Worm (Caenorhabditis elegans) whole organism, L3 larva: ENCODE results near the gene ZC443.2.

ENCODE experiments used
- nhr-12 ChIP-seq: fragments of 150-350 bp; optimal IDR thresholded peaks from 2 replicates; lab custom pipeline; 2014; ENCODE audit warnings: missing biosample characterization, missing genetic modification characterization
- sea-2 ChIP-seq: fragments of 150-350 bp; sonication (generic microtip); optimal IDR thresholded peaks from 4 replicates; lab custom pipeline; 2014; ENCODE audit warnings: missing biosample characterization, missing genetic modification reagents, missing genetic modification characterization
- unc-62 ChIP-seq: fragments of 150-350 bp; sonication (generic microtip); optimal IDR thresholded peaks from 4 replicates; lab custom pipeline; 2014; ENCODE audit warnings: missing biosample characterization, missing genetic modification reagents, missing genetic modification characterization
- ztf-4 ChIP-seq: fragments of 150-350 bp; optimal IDR thresholded peaks from 2 replicates; lab custom pipeline; 2014; ENCODE audit warnings: missing biosample characterization, missing genetic modification characterization

ce11 chrV:12795927-12796326 lies 15.1 kb downstream of the ZC443.2 start:
- TF ChIP-seq unc-62 (GFP tag; lab: Kevin White, UChicago) (no peak), ztf-4 (tag; lab: Kevin White, UChicago) (no peak), nhr-12 (tag; lab: Kevin White, UChicago) (no peak), sea-2 (GFP tag; lab: Kevin White, UChicago) (no peak)
